Fruit fly (Drosophila melanogaster) whole organism, embryonic: ENCODE data around the gene Bug22.

Experiments used
- BEAF-32 ChIP-seq: fragments of 200-800 bp; sonication (Bioruptor generic); optimal IDR thresholded peaks from 3 replicates; lab custom pipeline; 2017; ENCODE audit warnings: missing biosample characterization, missing genetic modification characterization, mild to moderate bottlenecking, moderate library complexity, missing genetic modification reagents
- CG10979 ChIP-seq: fragments of 200-800 bp; sonication (Bioruptor generic); optimal IDR thresholded peaks from 2 replicates; lab custom pipeline; 2018; ENCODE audit warnings: missing biosample characterization, mild to moderate bottlenecking, missing genetic modification characterization, moderate library complexity
- CG11696 ChIP-seq: fragments of 200-800 bp; sonication (Bioruptor generic); IDR thresholded peaks from 2 replicates; pipeline ENCODE4 v1.3.6; 2022; ENCODE audit warnings: missing biosample characterization, missing genetic modification characterization
- CG12071 ChIP-seq: fragments of 200-800 bp; sonication (Bioruptor generic); optimal IDR thresholded peaks from 3 replicates; lab custom pipeline; 2018; ENCODE audit warnings: missing biosample characterization, mild to moderate bottlenecking, missing genetic modification characterization
- CG12769 ChIP-seq: fragments of 200-800 bp; sonication (Bioruptor generic); optimal IDR thresholded peaks from 2 replicates; lab custom pipeline; 2019; ENCODE audit warnings: missing biosample characterization, mild to moderate bottlenecking, missing genetic modification characterization, moderate library complexity
- CG13424 ChIP-seq: fragments of 200-800 bp; sonication (Bioruptor generic); optimal IDR thresholded peaks from 2 replicates; lab custom pipeline; 2019; ENCODE audit warnings: missing biosample characterization, mild to moderate bottlenecking, missing genetic modification characterization, moderate library complexity
- CG15269 ChIP-seq: fragments of 200-800 bp; sonication (Bioruptor generic); optimal IDR thresholded peaks from 2 replicates; lab custom pipeline; 2018; ENCODE audit warnings: missing biosample characterization, mild to moderate bottlenecking, missing genetic modification characterization, moderate library complexity
- CG15479 ChIP-seq: fragments of 200-800 bp; sonication (Bioruptor generic); optimal IDR thresholded peaks from 3 replicates; lab custom pipeline; 2019; ENCODE audit warnings: missing biosample characterization, mild to moderate bottlenecking, missing genetic modification characterization, moderate library complexity
- CG15601 ChIP-seq: fragments of 200-800 bp; sonication (Bioruptor generic); optimal IDR thresholded peaks from 3 replicates; lab custom pipeline; 2019; ENCODE audit warnings: missing biosample characterization, mild to moderate bottlenecking, missing genetic modification characterization, moderate library complexity
- CG1602 ChIP-seq: fragments of 200-800 bp; sonication (Bioruptor generic); optimal IDR thresholded peaks from 3 replicates; lab custom pipeline; 2016; ENCODE audit warnings: missing biosample characterization, missing genetic modification characterization
- CG17802 ChIP-seq: fragments of 200-800 bp; sonication (Bioruptor generic); optimal IDR thresholded peaks from 2 replicates; lab custom pipeline; 2018; ENCODE audit warnings: missing biosample characterization, mild to moderate bottlenecking, missing genetic modification characterization, moderate library complexity
- CG1792 ChIP-seq: fragments of 200-800 bp; sonication (Bioruptor generic); optimal IDR thresholded peaks from 2 replicates; lab custom pipeline; 2016; ENCODE audit warnings: missing biosample characterization, missing genetic modification characterization
- CG2116 ChIP-seq: fragments of 200-800 bp; sonication (Bioruptor generic); optimal IDR thresholded peaks from 3 replicates; lab custom pipeline; 2018; ENCODE audit warnings: missing biosample characterization, mild to moderate bottlenecking, missing genetic modification characterization
- CG33213 ChIP-seq: fragments of 200-800 bp; sonication (Bioruptor generic); optimal IDR thresholded peaks from 3 replicates; lab custom pipeline; 2016; ENCODE audit warnings: missing biosample characterization, missing genetic modification characterization
- CG34224 ChIP-seq: fragments of 200-800 bp; sonication (Bioruptor generic); IDR thresholded peaks from 3 replicates; pipeline ENCODE4 v1.3.6; 2022; ENCODE audit warnings: missing biosample characterization, missing genetic modification characterization; ENCODE audit not compliant: partially characterized antibody
- CG4328 ChIP-seq: fragments of 200-800 bp; sonication (Bioruptor generic); optimal IDR thresholded peaks from 3 replicates; lab custom pipeline; 2017; ENCODE audit warnings: missing biosample characterization, missing genetic modification reagents, missing genetic modification characterization
- CG4730 ChIP-seq: fragments of 200-800 bp; sonication (Bioruptor generic); IDR thresholded peaks from 2 replicates; pipeline ENCODE4 v1.3.6; 2022; ENCODE audit warnings: missing biosample characterization, missing genetic modification characterization
- CG8281 ChIP-seq: fragments of 200-800 bp; sonication (Bioruptor generic); optimal IDR thresholded peaks from 2 replicates; lab custom pipeline; 2018; ENCODE audit warnings: missing biosample characterization, mild to moderate bottlenecking, missing genetic modification characterization, moderate library complexity
- CG9609 ChIP-seq: fragments of 200-800 bp; sonication (Bioruptor generic); optimal IDR thresholded peaks from 3 replicates; lab custom pipeline; 2016; ENCODE audit warnings: missing biosample characterization, missing genetic modification characterization
- CG9727 ChIP-seq: fragments of 200-800 bp; sonication (Bioruptor generic); optimal IDR thresholded peaks from 3 replicates; lab custom pipeline; 2017; ENCODE audit warnings: missing biosample characterization, mild to moderate bottlenecking, missing genetic modification characterization
- CHES-1-like ChIP-seq: fragments of 200-800 bp; sonication (Bioruptor generic); optimal IDR thresholded peaks from 2 replicates; lab custom pipeline; 2016; ENCODE audit warnings: missing biosample characterization, missing genetic modification characterization
- CTCF ChIP-seq: fragments of 200-800 bp; sonication (Bioruptor generic); optimal IDR thresholded peaks from 2 replicates; lab custom pipeline; 2017; ENCODE audit warnings: missing biosample characterization, mild to moderate bottlenecking, missing genetic modification characterization, moderate library complexity
- D19B ChIP-seq: fragments of 200-800 bp; sonication (Bioruptor generic); optimal IDR thresholded peaks from 2 replicates; lab custom pipeline; 2017; ENCODE audit warnings: missing biosample characterization, mild to moderate bottlenecking, missing genetic modification characterization
- Dad ChIP-seq: fragments of 200-800 bp; sonication (Bioruptor generic); optimal IDR thresholded peaks from 3 replicates; lab custom pipeline; 2016; ENCODE audit warnings: missing biosample characterization, missing genetic modification characterization
- Dp ChIP-seq: fragments of 200-800 bp; sonication (Bioruptor generic); optimal IDR thresholded peaks from 2 replicates; lab custom pipeline; 2018; ENCODE audit warnings: missing biosample characterization, mild to moderate bottlenecking, missing genetic modification characterization, moderate library complexity
- Hand ChIP-seq: fragments of 200-800 bp; sonication (Bioruptor generic); optimal IDR thresholded peaks from 2 replicates; lab custom pipeline; 2017; ENCODE audit warnings: mild to moderate bottlenecking, missing biosample characterization, missing genetic modification reagents, missing genetic modification characterization
- Hr3 ChIP-seq: fragments of 200-800 bp; sonication (Bioruptor generic); optimal IDR thresholded peaks from 3 replicates; lab custom pipeline; 2016; ENCODE audit warnings: missing biosample characterization, missing genetic modification characterization
- MBD-R2 ChIP-seq: fragments of 200-800 bp; sonication (Bioruptor generic); IDR thresholded peaks from 2 replicates; pipeline ENCODE4 v1.3.6; 2022; ENCODE audit warnings: missing biosample characterization, missing genetic modification characterization
- NC2α ChIP-seq: fragments of 200-800 bp; sonication (Bioruptor generic); optimal IDR thresholded peaks from 2 replicates; lab custom pipeline; 2016; ENCODE audit warnings: missing biosample characterization, missing genetic modification characterization
- Oli ChIP-seq: fragments of 200-800 bp; sonication (Bioruptor generic); optimal IDR thresholded peaks from 2 replicates; lab custom pipeline; 2018; ENCODE audit warnings: missing biosample characterization, mild to moderate bottlenecking, missing genetic modification characterization, moderate library complexity
- Six4 ChIP-seq: fragments of 200-800 bp; sonication (Bioruptor generic); optimal IDR thresholded peaks from 2 replicates; lab custom pipeline; 2016; ENCODE audit warnings: missing biosample characterization, missing genetic modification characterization
- Sox100B ChIP-seq: fragments of 200-800 bp; sonication (Bioruptor generic); optimal IDR thresholded peaks from 3 replicates; lab custom pipeline; 2018; ENCODE audit warnings: missing biosample characterization, mild to moderate bottlenecking, missing genetic modification characterization
- aop ChIP-seq: fragments of 200-800 bp; sonication (Bioruptor generic); IDR thresholded peaks from 2 replicates; pipeline ENCODE4 v1.3.6; 2022; ENCODE audit warnings: missing biosample characterization, missing genetic modification characterization
- cwo ChIP-seq: fragments of 200-800 bp; sonication (Bioruptor generic); optimal IDR thresholded peaks from 3 replicates; lab custom pipeline; 2017; ENCODE audit warnings: missing biosample characterization, missing genetic modification characterization, mild to moderate bottlenecking, moderate library complexity, missing genetic modification reagents
- dm ChIP-seq: fragments of 200-800 bp; sonication (Bioruptor generic); optimal IDR thresholded peaks from 3 replicates; lab custom pipeline; 2016; ENCODE audit warnings: missing biosample characterization, missing genetic modification characterization
- exex ChIP-seq: fragments of 200-800 bp; sonication (Bioruptor generic); optimal IDR thresholded peaks from 4 replicates; lab custom pipeline; 2018; ENCODE audit warnings: missing biosample characterization, mild to moderate bottlenecking, missing genetic modification characterization, moderate library complexity
- gem ChIP-seq: fragments of 200-800 bp; sonication (Bioruptor generic); optimal IDR thresholded peaks from 2 replicates; lab custom pipeline; 2019; ENCODE audit warnings: missing biosample characterization, mild to moderate bottlenecking, missing genetic modification characterization, moderate library complexity
- gro ChIP-seq: fragments of 200-800 bp; sonication (Bioruptor generic); optimal IDR thresholded peaks from 2 replicates; lab custom pipeline; 2016; ENCODE audit warnings: missing biosample characterization, missing genetic modification characterization
- gsb-n ChIP-seq: fragments of 200-800 bp; sonication (Bioruptor generic); optimal IDR thresholded peaks from 3 replicates; lab custom pipeline; 2018; ENCODE audit warnings: missing biosample characterization, mild to moderate bottlenecking, missing genetic modification characterization
- gt ChIP-seq: fragments of 200-800 bp; sonication (Bioruptor generic); IDR thresholded peaks from 2 replicates; pipeline ENCODE4 v1.3.6; 2022; ENCODE audit warnings: missing biosample characterization, missing genetic modification characterization
- h ChIP-seq: fragments of >200 bp; optimal IDR thresholded peaks from 2 replicates; lab custom pipeline; 2017
- hbn ChIP-seq: fragments of 200-800 bp; sonication (Bioruptor generic); IDR thresholded peaks from 2 replicates; pipeline ENCODE4 v1.3.6; 2022; ENCODE audit warnings: missing biosample characterization, missing genetic modification characterization; ENCODE audit not compliant: partially characterized antibody
- her ChIP-seq: fragments of 200-800 bp; sonication (Bioruptor generic); optimal IDR thresholded peaks from 2 replicates; lab custom pipeline; 2016; ENCODE audit warnings: missing biosample characterization, missing genetic modification characterization
- kni ChIP-seq: fragments of 200-800 bp; sonication (Bioruptor generic); optimal IDR thresholded peaks from 3 replicates; lab custom pipeline; 2017; ENCODE audit warnings: mild to moderate bottlenecking, missing biosample characterization, missing genetic modification reagents, missing genetic modification characterization
- odd ChIP-seq: fragments of 200-800 bp; sonication (Bioruptor generic); optimal IDR thresholded peaks from 2 replicates; lab custom pipeline; 2017; ENCODE audit warnings: missing biosample characterization, mild to moderate bottlenecking, missing genetic modification characterization
- pita ChIP-seq: fragments of 200-800 bp; sonication (Bioruptor generic); optimal IDR thresholded peaks from 2 replicates; lab custom pipeline; 2017; ENCODE audit warnings: missing biosample characterization, mild to moderate bottlenecking, missing genetic modification characterization
- schlank ChIP-seq: fragments of 200-800 bp; sonication (Bioruptor generic); optimal IDR thresholded peaks from 2 replicates; lab custom pipeline; 2018; ENCODE audit warnings: missing biosample characterization, mild to moderate bottlenecking, missing genetic modification characterization
- scrt ChIP-seq: fragments of 200-800 bp; sonication (Bioruptor generic); optimal IDR thresholded peaks from 2 replicates; lab custom pipeline; 2018; ENCODE audit warnings: missing biosample characterization, mild to moderate bottlenecking, missing genetic modification characterization, moderate library complexity
- slp2 ChIP-seq: fragments of 200-800 bp; sonication (Bioruptor generic); optimal IDR thresholded peaks from 2 replicates; lab custom pipeline; 2016; ENCODE audit warnings: missing biosample characterization, missing genetic modification characterization
- yki ChIP-seq: fragments of >200 bp; optimal IDR thresholded peaks from 3 replicates; lab custom pipeline; 2018
- zf30C ChIP-seq: fragments of 200-800 bp; sonication (Bioruptor generic); optimal IDR thresholded peaks from 3 replicates; lab custom pipeline; 2018; ENCODE audit warnings: missing biosample characterization, mild to moderate bottlenecking, missing genetic modification characterization

The Bug22 gene

DNA sequence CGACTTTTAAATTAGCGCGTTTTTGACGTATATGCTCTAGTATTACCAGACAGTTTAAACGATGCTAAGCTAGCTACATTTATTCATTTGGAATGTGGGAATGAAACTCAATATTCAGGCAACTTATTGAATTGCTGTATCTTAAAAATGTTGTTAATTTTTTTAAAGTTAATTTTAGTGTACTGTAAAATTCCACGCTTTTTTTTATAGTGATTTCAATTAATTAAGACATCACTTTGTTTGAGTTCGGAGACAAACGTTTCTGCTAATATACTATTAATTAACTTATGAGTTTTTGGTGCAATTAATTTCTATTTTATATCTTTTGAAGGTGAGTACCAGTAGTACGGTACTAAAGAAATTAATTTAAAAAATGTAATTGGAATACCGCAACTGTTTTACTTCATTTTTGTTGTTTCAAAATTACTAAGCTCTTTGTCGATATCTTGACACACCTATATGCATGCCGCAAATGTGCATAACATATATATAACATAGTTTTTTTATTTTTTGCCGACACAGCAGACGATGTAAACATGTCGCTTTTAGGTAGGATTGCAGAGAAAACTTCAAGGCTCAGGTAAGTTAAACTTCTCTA lies 44.4 kb downstream of the Bug22 start, which contains the start of the genes Cdk1 and mRpS7 (continued):
- TF ChIP-seq Dp (GFP tag; lab: Kevin White, UChicago) (peak; percentile 74), hbn (GFP tag; lab: Robert Waterston, UW) (no peak), Oli (tag; lab: Kevin White, UChicago) (peak; percentile 77), pita (no peak), CG4328 (GFP tag; lab: Kevin White, UChicago) (no peak), h (lab: Kevin White, UChicago) (no peak), CG17802 (peak; percentile 85), gro (GFP tag; lab: Kevin White, UChicago) (no peak), CG15269 (tag; lab: Kevin White, UChicago) (peak; percentile 83), CG9727 (GFP tag; lab: Kevin White, UChicago) (peak; percentile 77), zf30C (no peak), Hand (GFP tag; lab: Kevin White, UChicago) (no peak), aop (GFP tag; lab: Robert Waterston, UW) (no peak), gsb-n (tag; lab: Kevin White, UChicago) (peak; percentile 76), CG15479 (GFP tag; lab: Kevin White, UChicago) (no peak), gt (GFP tag; lab: Robert Waterston, UW) (no peak), CG34224 (GFP tag; lab: Robert Waterston, UW) (no peak), CG11696 (GFP tag; lab: Robert Waterston, UW) (0 out of 2 replicates have a peak, but pooled peaks have one; percentile 51), BEAF-32 (GFP tag; lab: Kevin White, UChicago) (peak; percentile 33), odd (GFP tag; lab: Kevin White, UChicago) (no peak), CG13424 (tag; lab: Kevin White, UChicago) (peak; percentile 73), CG33213 (GFP tag; lab: Kevin White, UChicago) (no peak), Dad (GFP tag; lab: Kevin White, UChicago) (peak; percentile 21), MBD-R2 (GFP tag; lab: Robert Waterston, UW) (0 out of 2 replicates have a peak, but pooled peaks have one; percentile 18), CG12769 (tag; lab: Kevin White, UChicago) (no peak), CG2116 (peak; percentile 84), Six4 (GFP tag; lab: Kevin White, UChicago) (peak; percentile 48), CG10979 (tag; lab: Kevin White, UChicago) (peak; percentile 70), scrt (peak; percentile 38), dm (GFP tag; lab: Kevin White, UChicago) (peak; percentile 43), CG1792 (no peak), kni (GFP tag; lab: Kevin White, UChicago) (no peak), cwo (GFP tag; lab: Kevin White, UChicago) (peak; percentile 44), slp2 (GFP tag; lab: Kevin White, UChicago) (peak; percentile 50), CG9609 (GFP tag; lab: Kevin White, UChicago) (peak; percentile 53), gem (tag; lab: Kevin White, UChicago) (peak; percentile 90), CG1602 (peak; percentile 70), CG8281 (tag; lab: Kevin White, UChicago) (no peak), CG15601 (peak; percentile 75), CHES-1-like (peak; percentile 47), CG4730 (GFP tag; lab: Robert Waterston, UW) (peak; percentile 41), D19B (GFP tag; lab: Kevin White, UChicago) (peak; percentile 59), NC2α (no peak), exex (tag; lab: Kevin White, UChicago) (peak; percentile 39), Hr3 (GFP tag; lab: Kevin White, UChicago) (peak; percentile 80), Sox100B (GFP tag; lab: Kevin White, UChicago) (peak; percentile 76), schlank (tag; lab: Kevin White, UChicago) (no peak), CTCF (GFP tag; lab: Kevin White, UChicago) (no peak), CG12071 (no peak), yki (no peak), her (no peak)
